Fruit fly (Drosophila melanogaster) whole organism, embryonic: ENCODE measurements around the gene ara.

Experiments
- Atf6 ChIP-seq: fragments of 200-800 bp; sonication (Bioruptor generic); IDR thresholded peaks from 2 replicates; pipeline ENCODE4 v1.3.6; 2022; ENCODE audit warnings: missing biosample characterization, missing genetic modification characterization
- Bdp1 ChIP-seq: fragments of 200-800 bp; sonication (Bioruptor generic); optimal IDR thresholded peaks from 3 replicates; lab custom pipeline; 2016; ENCODE audit warnings: missing biosample characterization, missing genetic modification characterization
- CG10209 ChIP-seq: fragments of 200-800 bp; sonication (Bioruptor generic); optimal IDR thresholded peaks from 3 replicates; lab custom pipeline; 2017; ENCODE audit warnings: missing biosample characterization, mild to moderate bottlenecking, missing genetic modification characterization, missing genetic modification reagents
- CG10267 ChIP-seq: fragments of 200-800 bp; sonication (Bioruptor generic); optimal IDR thresholded peaks from 2 replicates; lab custom pipeline; 2018; ENCODE audit warnings: missing biosample characterization, mild to moderate bottlenecking, missing genetic modification characterization, moderate library complexity
- CG10431 ChIP-seq: fragments of 200-800 bp; sonication (Bioruptor generic); optimal IDR thresholded peaks from 3 replicates; lab custom pipeline; 2018; ENCODE audit warnings: missing biosample characterization, mild to moderate bottlenecking, missing genetic modification characterization
- CG10654 ChIP-seq: fragments of 200-800 bp; sonication (Bioruptor generic); optimal IDR thresholded peaks from 2 replicates; lab custom pipeline; 2016; ENCODE audit warnings: missing biosample characterization, missing genetic modification characterization
- CG10979 ChIP-seq: fragments of 200-800 bp; sonication (Bioruptor generic); optimal IDR thresholded peaks from 2 replicates; lab custom pipeline; 2018; ENCODE audit warnings: missing biosample characterization, mild to moderate bottlenecking, missing genetic modification characterization, moderate library complexity
- CG11696 ChIP-seq: fragments of 200-800 bp; sonication (Bioruptor generic); IDR thresholded peaks from 2 replicates; pipeline ENCODE4 v1.3.6; 2022; ENCODE audit warnings: missing biosample characterization, missing genetic modification characterization
- CG12104 ChIP-seq: fragments of 200-800 bp; sonication (Bioruptor generic); optimal IDR thresholded peaks from 3 replicates; lab custom pipeline; 2016; ENCODE audit warnings: missing biosample characterization, missing genetic modification characterization
- CG12155 ChIP-seq: fragments of 200-800 bp; sonication (Bioruptor generic); optimal IDR thresholded peaks from 3 replicates; lab custom pipeline; 2016; ENCODE audit warnings: missing biosample characterization, missing genetic modification characterization
- CG12391 ChIP-seq: fragments of 200-800 bp; sonication (Bioruptor generic); optimal IDR thresholded peaks from 3 replicates; lab custom pipeline; 2018; ENCODE audit warnings: missing biosample characterization, mild to moderate bottlenecking, missing genetic modification characterization, moderate library complexity
- CG14965 ChIP-seq: fragments of 200-800 bp; sonication (Bioruptor generic); optimal IDR thresholded peaks from 2 replicates; lab custom pipeline; 2016; ENCODE audit warnings: missing biosample characterization, missing genetic modification characterization, borderline replicate concordance
- CG17612 ChIP-seq: fragments of 200-800 bp; sonication (Bioruptor generic); IDR thresholded peaks from 2 replicates; pipeline ENCODE4 v1.3.6; 2022; ENCODE audit warnings: missing biosample characterization, missing genetic modification characterization
- CG17829 ChIP-seq: fragments of 200-800 bp; optimal IDR thresholded peaks from 2 replicates; lab custom pipeline; 2019; ENCODE audit warnings: missing biosample characterization, mild to moderate bottlenecking, missing genetic modification characterization, moderate library complexity
- CG18262 ChIP-seq: fragments of 200-800 bp; optimal IDR thresholded peaks from 3 replicates; lab custom pipeline; 2019; ENCODE audit warnings: missing biosample characterization, mild to moderate bottlenecking, missing genetic modification characterization, moderate library complexity
- CG2678 ChIP-seq: fragments of 200-800 bp; sonication (Bioruptor generic); optimal IDR thresholded peaks from 3 replicates; lab custom pipeline; 2019; ENCODE audit warnings: missing biosample characterization, mild to moderate bottlenecking, missing genetic modification characterization, moderate library complexity
- CG34224 ChIP-seq: fragments of 200-800 bp; sonication (Bioruptor generic); IDR thresholded peaks from 3 replicates; pipeline ENCODE4 v1.3.6; 2022; ENCODE audit warnings: missing biosample characterization, missing genetic modification characterization; ENCODE audit not compliant: partially characterized antibody
- CG42726 ChIP-seq: fragments of 200-800 bp; sonication (Bioruptor generic); IDR thresholded peaks from 2 replicates; pipeline ENCODE4 v1.3.6; 2022; ENCODE audit warnings: missing biosample characterization, missing genetic modification characterization; ENCODE audit not compliant: partially characterized antibody
- CG4360 ChIP-seq: fragments of 200-800 bp; sonication (Bioruptor generic); IDR thresholded peaks from 2 replicates; pipeline ENCODE4 v1.3.6; 2022; ENCODE audit warnings: missing biosample characterization, missing genetic modification characterization
- CG4404 ChIP-seq: fragments of 200-800 bp; sonication (Bioruptor generic); IDR thresholded peaks from 2 replicates; pipeline ENCODE4 v1.3.6; 2022; ENCODE audit warnings: missing biosample characterization, missing genetic modification characterization
- CG6689 ChIP-seq: fragments of 200-800 bp; sonication (Bioruptor generic); IDR thresholded peaks from 2 replicates; pipeline ENCODE4 v1.3.6; 2022; ENCODE audit warnings: missing biosample characterization, missing genetic modification characterization
- CG6791 ChIP-seq: fragments of 200-800 bp; sonication (Bioruptor generic); IDR thresholded peaks from 3 replicates; pipeline ENCODE4 v1.3.6; 2022; ENCODE audit warnings: missing biosample characterization, missing genetic modification characterization; ENCODE audit not compliant: partially characterized antibody
- CG7963 ChIP-seq: fragments of 200-800 bp; sonication (Bioruptor generic); IDR thresholded peaks from 3 replicates; pipeline ENCODE4 v1.3.6; 2022; ENCODE audit warnings: missing biosample characterization, missing genetic modification characterization; ENCODE audit not compliant: partially characterized antibody
- CG9727 ChIP-seq: fragments of 200-800 bp; sonication (Bioruptor generic); optimal IDR thresholded peaks from 3 replicates; lab custom pipeline; 2017; ENCODE audit warnings: missing biosample characterization, mild to moderate bottlenecking, missing genetic modification characterization
- CG9932 ChIP-seq: fragments of 200-800 bp; sonication (Bioruptor generic); IDR thresholded peaks from 2 replicates; pipeline ENCODE4 v1.3.6; 2022; ENCODE audit warnings: missing biosample characterization, missing genetic modification characterization
- Doc3 ChIP-seq: fragments of 200-800 bp; sonication (Bioruptor generic); IDR thresholded peaks from 3 replicates; pipeline ENCODE4 v1.3.6; 2022; ENCODE audit warnings: missing biosample characterization, missing genetic modification characterization; ENCODE audit not compliant: partially characterized antibody
- HHEX ChIP-seq: fragments of 200-800 bp; sonication (Bioruptor generic); optimal IDR thresholded peaks from 3 replicates; lab custom pipeline; 2017; ENCODE audit warnings: missing biosample characterization, mild to moderate bottlenecking, missing genetic modification characterization, missing genetic modification reagents
- Hsf ChIP-seq: fragments of 200-800 bp; sonication (Bioruptor generic); optimal IDR thresholded peaks from 3 replicates; lab custom pipeline; 2016; ENCODE audit warnings: missing biosample characterization, missing genetic modification characterization
- Optix ChIP-seq: fragments of 200-800 bp; sonication (Bioruptor generic); IDR thresholded peaks from 3 replicates; pipeline ENCODE4 v1.3.6; 2022; ENCODE audit warnings: missing biosample characterization, missing genetic modification characterization
- Poxn ChIP-seq: fragments of 200-800 bp; sonication (Bioruptor generic); IDR thresholded peaks from 2 replicates; pipeline ENCODE4 v1.3.6; 2022; ENCODE audit warnings: missing biosample characterization, missing genetic modification characterization
- Rfx ChIP-seq: fragments of 200-800 bp; sonication (Bioruptor generic); IDR thresholded peaks from 2 replicates; pipeline ENCODE4 v1.3.6; 2022; ENCODE audit warnings: missing biosample characterization, missing genetic modification characterization
- Rx ChIP-seq: fragments of 200-800 bp; sonication (Bioruptor generic); IDR thresholded peaks from 2 replicates; pipeline ENCODE4 v1.3.6; 2022; ENCODE audit warnings: missing biosample characterization, missing genetic modification characterization
- Scr ChIP-seq: fragments of 200-800 bp; sonication (Bioruptor generic); IDR thresholded peaks from 2 replicates; pipeline ENCODE4 v1.3.6; 2022; ENCODE audit warnings: missing biosample characterization, missing genetic modification characterization; ENCODE audit not compliant: partially characterized antibody
- Ssrp ChIP-seq: fragments of 200-800 bp; sonication (Bioruptor generic); optimal IDR thresholded peaks from 2 replicates; lab custom pipeline; 2018; ENCODE audit warnings: missing biosample characterization, mild to moderate bottlenecking, missing genetic modification characterization, moderate library complexity
- ara ChIP-seq: fragments of 200-800 bp; sonication (Bioruptor generic); IDR thresholded peaks from 2 replicates; pipeline ENCODE4 v1.3.6; 2022; ENCODE audit warnings: missing biosample characterization, missing genetic modification characterization
- bab2 ChIP-seq: fragments of 200-800 bp; sonication (Bioruptor generic); optimal IDR thresholded peaks from 2 replicates; lab custom pipeline; 2016; ENCODE audit warnings: missing biosample characterization, missing genetic modification characterization
- fd64A ChIP-seq: fragments of 200-800 bp; sonication (Bioruptor generic); optimal IDR thresholded peaks from 3 replicates; lab custom pipeline; 2018; ENCODE audit warnings: missing biosample characterization, mild to moderate bottlenecking, missing genetic modification characterization
- fru ChIP-seq: fragments of >200 bp; optimal IDR thresholded peaks from 2 replicates; lab custom pipeline; 2017
- grau ChIP-seq: fragments of 200-800 bp; optimal IDR thresholded peaks from 3 replicates; lab custom pipeline; 2019; ENCODE audit warnings: missing biosample characterization, mild to moderate bottlenecking, missing genetic modification characterization, moderate library complexity
- insv ChIP-seq, 2 experiments: fragments of 200-800 bp; sonication (Bioruptor generic); optimal IDR thresholded peaks; 3 replicates each; lab custom pipeline; 2016 to 2018; ENCODE audit warnings: missing biosample characterization in 2 of 2, missing genetic modification characterization in 2 of 2
- lola ChIP-seq, 3 experiments: fragments of >200 bp in 2 of 3; fragments of 200-800 bp in 1 of 3; sonication (Bioruptor generic) in 1 of 3; optimal IDR thresholded peaks; 2 replicates each; lab custom pipeline; 2017 to 2019; ENCODE audit warnings: missing biosample characterization in 3 of 3, missing genetic modification characterization in 3 of 3, mild to moderate bottlenecking in 1 of 3, moderate library complexity in 1 of 3
- lov ChIP-seq, 2 experiments: fragments of 200-800 bp in 1 of 2; fragments of >200 bp in 1 of 2; sonication (Bioruptor generic) in 1 of 2; IDR thresholded peaks in 1 of 2; optimal IDR thresholded peaks in 1 of 2; 2 replicates in 1 of 2; 3 replicates in 1 of 2; pipeline versions ENCODE4 v1.3.6 to Lab custom; 2017 to 2022; ENCODE audit warnings: missing biosample characterization in 1 of 2, missing genetic modification characterization in 1 of 2
- luna ChIP-seq: fragments of 200-800 bp; sonication (Bioruptor generic); optimal IDR thresholded peaks from 2 replicates; lab custom pipeline; 2016; ENCODE audit warnings: missing biosample characterization, missing genetic modification characterization
- nau ChIP-seq: fragments of 200-800 bp; sonication (Bioruptor generic); optimal IDR thresholded peaks from 3 replicates; lab custom pipeline; 2017; ENCODE audit warnings: missing biosample characterization, mild to moderate bottlenecking, missing genetic modification characterization, missing genetic modification reagents
- org-1 ChIP-seq: fragments of 200-800 bp; sonication (Bioruptor generic); optimal IDR thresholded peaks from 2 replicates; lab custom pipeline; 2017; ENCODE audit warnings: missing biosample characterization, missing genetic modification characterization
- pros ChIP-seq: fragments of 200-800 bp; sonication (Bioruptor generic); optimal IDR thresholded peaks from 3 replicates; lab custom pipeline; 2019; ENCODE audit warnings: missing biosample characterization, mild to moderate bottlenecking, missing genetic modification characterization, moderate library complexity
- sens-2 ChIP-seq: fragments of 200-800 bp; sonication (Bioruptor generic); IDR thresholded peaks from 2 replicates; pipeline ENCODE4 v1.3.6; 2022; ENCODE audit warnings: missing biosample characterization, missing genetic modification characterization
- sima ChIP-seq: fragments of 200-800 bp; sonication (Bioruptor generic); optimal IDR thresholded peaks from 2 replicates; lab custom pipeline; 2016; ENCODE audit warnings: missing biosample characterization, missing genetic modification characterization
- ttk ChIP-seq: fragments of 200-800 bp; sonication (Bioruptor generic); IDR thresholded peaks from 2 replicates; pipeline ENCODE4 v2.1.2; 2022; ENCODE audit warnings: missing biosample characterization, missing genetic modification characterization
- zen ChIP-seq: fragments of 200-800 bp; sonication (Bioruptor generic); optimal IDR thresholded peaks from 3 replicates; lab custom pipeline; 2018; ENCODE audit warnings: missing biosample characterization, mild to moderate bottlenecking, missing genetic modification characterization, moderate library complexity
- zfh2 ChIP-seq: fragments of 200-800 bp; sonication (Bioruptor generic); optimal IDR thresholded peaks from 2 replicates; lab custom pipeline; 2016; ENCODE audit warnings: missing biosample characterization, missing genetic modification characterization

Gene ara

dm6 chr3L:12616400-12616799 lies 35.9 kb downstream of the ara start (continued):
- TF ChIP-seq Optix (GFP tag; lab: Robert Waterston, UW) (no peak), CG12155 (GFP tag; lab: Kevin White, UChicago) (no peak), nau (GFP tag; lab: Kevin White, UChicago) (no peak), CG7963 (GFP tag; lab: Robert Waterston, UW) (no peak), luna (GFP tag; lab: Kevin White, UChicago) (no peak), CG4404 (GFP tag; lab: Robert Waterston, UW) (peak; percentile 67), bab2 (GFP tag; lab: Kevin White, UChicago) (no peak), zfh2 (GFP tag; lab: Kevin White, UChicago) (no peak), fru (lab: Kevin White, UChicago) (no peak), CG12391 (tag; lab: Kevin White, UChicago) (peak; percentile 10), Hsf (GFP tag; lab: Kevin White, UChicago) (peak; percentile 26), lola (GFP tag; optimal IDR thresholded peaks at IDR 0.05; lab: Kevin White, UChicago) (peak in 1 of 3 experiments; percentile 65), CG6689 (GFP tag; lab: Robert Waterston, UW) (0 out of 2 replicates have a peak, but pooled peaks have one; percentile 9), CG18262 (tag; lab: Kevin White, UChicago) (peak; percentile 56), Poxn (GFP tag; lab: Robert Waterston, UW) (no peak), CG10267 (tag; lab: Kevin White, UChicago) (peak; percentile 42), pros (GFP tag; lab: Kevin White, UChicago) (no peak), CG2678 (tag; lab: Kevin White, UChicago) (no peak), CG11696 (no peak), zen (tag; lab: Kevin White, UChicago) (peak; percentile 63), CG17829 (tag; lab: Kevin White, UChicago) (peak; percentile 58), ara (GFP tag; lab: Robert Waterston, UW) (peak; percentile 71; the same call in 1 of the 2 replicates), HHEX (no peak), Scr (GFP tag; lab: Robert Waterston, UW) (no peak), CG10431 (GFP tag; lab: Kevin White, UChicago) (no peak), CG34224 (GFP tag; lab: Robert Waterston, UW) (no peak), sima (no peak), CG4360 (no peak), Rfx (GFP tag; lab: Robert Waterston, UW) (no peak), Doc3 (GFP tag; lab: Robert Waterston, UW) (no peak), CG17612 (GFP tag; lab: Robert Waterston, UW) (no peak), ttk (GFP tag; lab: Robert Waterston, UW) (no peak), CG10979 (tag; lab: Kevin White, UChicago) (peak; percentile 61), CG9727 (peak; percentile 65), fd64A (GFP tag; lab: Kevin White, UChicago) (no peak), sens-2 (no peak), CG9932 (GFP tag; lab: Robert Waterston, UW) (no peak), CG6791 (no peak), CG12104 (GFP tag; lab: Kevin White, UChicago) (no peak), CG10209 (no peak), Bdp1 (GFP tag; lab: Kevin White, UChicago) (no peak), insv (GFP tag; optimal IDR thresholded peaks at IDR 0.05; lab: Kevin White, UChicago) (no peak), CG42726 (GFP tag; lab: Robert Waterston, UW) (no peak), grau (peak; percentile 1), org-1 (GFP tag; lab: Kevin White, UChicago) (no peak), Ssrp (tag; lab: Kevin White, UChicago) (no peak), CG14965 (GFP tag; lab: Kevin White, UChicago) (no peak), CG10654 (GFP tag; lab: Kevin White, UChicago) (no peak), Rx (GFP tag; lab: Robert Waterston, UW) (no peak), Atf6 (GFP tag; lab: Robert Waterston, UW) (no peak), lov (optimal IDR thresholded peaks at IDR 0.05; lab: Kevin White, UChicago) (no peak), lov (GFP tag; IDR thresholded peaks at IDR 0.05; lab: Robert Waterston, UW) (no peak)
